Worm (Caenorhabditis elegans) whole organism, L2 larva: Measurements from ENCODE around the gene C09E8.1.
"Not testable (repeated sequence)": the region's sequence is repeated elsewhere in the genome, so short reads cannot be mapped to it uniquely, and the experiment has no call there.

Experiments
- F13H6.1 ChIP-seq: sonication (generic microtip); optimal IDR thresholded peaks from 2 replicates; lab custom pipeline; 2016; ENCODE audit warnings: missing genetic modification characterization, missing compliant biosample characterization
- aly-2 ChIP-seq: fragments of 150-350 bp; optimal IDR thresholded peaks from 2 replicates; lab custom pipeline; 2014; ENCODE audit warnings: missing biosample characterization, missing genetic modification characterization
- ceh-16 ChIP-seq: fragments of 150-350 bp; optimal IDR thresholded peaks from 2 replicates; lab custom pipeline; 2014; ENCODE audit warnings: missing biosample characterization, missing genetic modification characterization
- lin-11 ChIP-seq: fragments of 150-350 bp; sonication (generic microtip); optimal IDR thresholded peaks from 2 replicates; lab custom pipeline; 2014; ENCODE audit warnings: missing biosample characterization, missing genetic modification characterization, inconsistent platforms, mixed read lengths
- lin-13 ChIP-seq: fragments of 150-350 bp; optimal IDR thresholded peaks from 2 replicates; lab custom pipeline; 2014; ENCODE audit warnings: missing biosample characterization, missing genetic modification reagents, missing genetic modification characterization
- mab-5 ChIP-seq: fragments of 150-350 bp; optimal IDR thresholded peaks from 2 replicates; lab custom pipeline; 2014; ENCODE audit warnings: missing biosample characterization, missing genetic modification characterization
- mdl-1 ChIP-seq, 2 experiments: fragments of 150-350 bp in 1 of 2; sonication (generic microtip) in 1 of 2; optimal IDR thresholded peaks; 2 replicates each; lab custom pipeline; 2017; ENCODE audit warnings: missing biosample characterization in 2 of 2, missing genetic modification characterization in 2 of 2
- nhr-11 ChIP-seq: fragments of 150-350 bp; optimal IDR thresholded peaks from 2 replicates; lab custom pipeline; 2014; ENCODE audit warnings: missing biosample characterization, missing genetic modification characterization
- nhr-12 ChIP-seq: fragments of 150-350 bp; optimal IDR thresholded peaks from 2 replicates; lab custom pipeline; 2014; ENCODE audit warnings: missing biosample characterization, missing genetic modification characterization
- nhr-21 ChIP-seq: fragments of 150-350 bp; optimal IDR thresholded peaks from 2 replicates; lab custom pipeline; 2014; ENCODE audit warnings: missing biosample characterization, missing genetic modification characterization
- unc-62 ChIP-seq: fragments of 150-350 bp; optimal IDR thresholded peaks from 2 replicates; lab custom pipeline; 2014; ENCODE audit warnings: missing biosample characterization, missing genetic modification reagents, missing genetic modification characterization
- ztf-4 ChIP-seq: fragments of 150-350 bp; optimal IDR thresholded peaks from 2 replicates; lab custom pipeline; 2014; ENCODE audit warnings: missing biosample characterization, missing genetic modification characterization

ce11 chrII:612361-612760, 56.1 kb downstream of the C09E8.1 start, which contains the start of gene clec-118:
- not testable (repeated sequence) for TF ChIP-seq nhr-21; aly-2 (tag; lab: Kevin White, UChicago); nhr-12; nhr-11 (tag; lab: Kevin White, UChicago); F13H6.1 (tag; lab: Kevin White, UChicago); mdl-1 (tag; optimal IDR thresholded peaks at IDR 0.05; lab: Kevin White, UChicago); ceh-16; unc-62 (GFP tag; lab: Kevin White, UChicago); mab-5 (tag; lab: Kevin White, UChicago); ztf-4 (tag; lab: Kevin White, UChicago); lin-11 (tag; lab: Kevin White, UChicago); lin-13 (GFP tag; lab: Kevin White, UChicago)
